Fruit fly (Drosophila melanogaster) whole organism, adult: ENCODE results near the gene spz4.

Experiments used
- CG11617 ChIP-seq: fragments of 200-800 bp; sonication (Bioruptor generic); optimal IDR thresholded peaks from 2 replicates; lab custom pipeline; 2017; ENCODE audit warnings: mild to moderate bottlenecking, missing biosample characterization, missing genetic modification reagents, missing genetic modification characterization
- CG12768 ChIP-seq: fragments of 200-800 bp; sonication (Bioruptor generic); optimal IDR thresholded peaks from 2 replicates; lab custom pipeline; 2017; ENCODE audit warnings: missing biosample characterization, missing genetic modification characterization, mild to moderate bottlenecking, moderate library complexity, missing genetic modification reagents
- CG14711 ChIP-seq: fragments of 200-800 bp; sonication (Bioruptor generic); optimal IDR thresholded peaks from 2 replicates; lab custom pipeline; 2018; ENCODE audit warnings: missing biosample characterization, mild to moderate bottlenecking, missing genetic modification characterization, moderate library complexity
- CG1620 ChIP-seq: fragments of 200-800 bp; sonication (Bioruptor generic); optimal IDR thresholded peaks from 2 replicates; lab custom pipeline; 2016; ENCODE audit warnings: missing biosample characterization, missing genetic modification characterization
- CG33017 ChIP-seq: fragments of 200-800 bp; sonication (Bioruptor generic); optimal IDR thresholded peaks from 2 replicates; lab custom pipeline; 2018; ENCODE audit warnings: missing biosample characterization, mild to moderate bottlenecking, missing genetic modification characterization, moderate library complexity
- CG5204 ChIP-seq: fragments of 200-800 bp; sonication (Bioruptor generic); optimal IDR thresholded peaks from 2 replicates; lab custom pipeline; 2016; ENCODE audit warnings: missing biosample characterization, missing genetic modification characterization
- CG7045 ChIP-seq: fragments of 200-800 bp; sonication (Bioruptor generic); optimal IDR thresholded peaks from 2 replicates; lab custom pipeline; 2017; ENCODE audit warnings: missing biosample characterization, mild to moderate bottlenecking, missing genetic modification characterization
- CG7101 ChIP-seq: fragments of 200-800 bp; sonication (Bioruptor generic); optimal IDR thresholded peaks from 2 replicates; lab custom pipeline; 2018; ENCODE audit warnings: missing biosample characterization, mild to moderate bottlenecking, missing genetic modification characterization, moderate library complexity
- Clk ChIP-seq: fragments of 200-800 bp; sonication (Bioruptor generic); optimal IDR thresholded peaks from 2 replicates; lab custom pipeline; 2017; ENCODE audit warnings: missing biosample characterization, missing genetic modification characterization
- Crg-1 ChIP-seq: fragments of 200-800 bp; sonication (Bioruptor generic); optimal IDR thresholded peaks from 2 replicates; lab custom pipeline; 2016; ENCODE audit warnings: missing biosample characterization, missing genetic modification characterization
- Hr96 ChIP-seq: fragments of 200-800 bp; sonication (Bioruptor generic); optimal IDR thresholded peaks from 2 replicates; lab custom pipeline; 2016; ENCODE audit warnings: missing biosample characterization, missing genetic modification characterization
- Mnt ChIP-seq: fragments of 200-800 bp; sonication (Bioruptor generic); optimal IDR thresholded peaks from 2 replicates; lab custom pipeline; 2016; ENCODE audit warnings: missing biosample characterization, mild to moderate bottlenecking, missing genetic modification characterization
- bab1 ChIP-seq: fragments of 200-800 bp; sonication (Bioruptor generic); optimal IDR thresholded peaks from 3 replicates; lab custom pipeline; 2019; ENCODE audit warnings: missing biosample characterization, mild to moderate bottlenecking, missing genetic modification characterization, moderate library complexity
- cic ChIP-seq: fragments of 200-800 bp; sonication (Bioruptor generic); optimal IDR thresholded peaks from 2 replicates; lab custom pipeline; 2017; ENCODE audit warnings: missing biosample characterization, mild to moderate bottlenecking, missing genetic modification characterization, moderate library complexity
- cnc ChIP-seq, 2 experiments: fragments of >200 bp; optimal IDR thresholded peaks; 2 replicates each; lab custom pipeline; 2017
- kay ChIP-seq: fragments of 200-800 bp; sonication (Bioruptor generic); peaks from one replicate; lab custom pipeline; 2016; ENCODE audit warnings: missing biosample characterization, missing genetic modification characterization, borderline replicate concordance
- ovo ChIP-seq: fragments of 200-800 bp; sonication (Bioruptor generic); optimal IDR thresholded peaks from 2 replicates; lab custom pipeline; 2016; ENCODE audit warnings: missing biosample characterization, missing genetic modification characterization
- pad ChIP-seq: fragments of 200-800 bp; sonication (Bioruptor generic); optimal IDR thresholded peaks from 3 replicates; lab custom pipeline; 2017; ENCODE audit warnings: missing biosample characterization, missing genetic modification characterization, mild to moderate bottlenecking, moderate library complexity, missing genetic modification reagents
- tj ChIP-seq: fragments of 200-800 bp; sonication (Bioruptor generic); optimal IDR thresholded peaks from 3 replicates; lab custom pipeline; 2017; ENCODE audit warnings: missing biosample characterization, mild to moderate bottlenecking, missing genetic modification characterization, moderate library complexity
- toe ChIP-seq: fragments of 200-800 bp; sonication (Bioruptor generic); optimal IDR thresholded peaks from 2 replicates; lab custom pipeline; 2016; ENCODE audit warnings: missing biosample characterization, missing genetic modification characterization

spz4 gene

dm6 chr2L:11471979-11472514, 29.5 kb upstream of the spz4 start:
- no peak for TF ChIP-seq CG5204 (GFP tag; lab: Kevin White, UChicago)
- no peak for TF ChIP-seq Clk (GFP tag; lab: Kevin White, UChicago)
- no peak for TF ChIP-seq toe (GFP tag; lab: Kevin White, UChicago)
- TF ChIP-seq CG1620 (GFP tag; lab: Kevin White, UChicago) = no peak

dm6 chr2L:11474960-11475359, 26.6 kb upstream of the spz4 start:
- no peak for TF ChIP-seq CG1620 (GFP tag; lab: Kevin White, UChicago)
- no peak for TF ChIP-seq CG7045 (GFP tag; lab: Kevin White, UChicago)
- no peak for TF ChIP-seq CG11617
- TF ChIP-seq bab1 (GFP tag; lab: Kevin White, UChicago) = no peak
- TF ChIP-seq cic = no peak
- no peak for TF ChIP-seq CG33017 (tag; lab: Kevin White, UChicago)
- no peak for TF ChIP-seq CG5204 (GFP tag; lab: Kevin White, UChicago)
- TF ChIP-seq CG12768 (GFP tag; lab: Kevin White, UChicago) = no peak

dm6 chr2L:11484407-11484806, 17.1 kb upstream of the spz4 start, which contains the start of the genes CG43355 and sala:
CG43355 (plus strand) TSS chr2L:11484707.
sala (plus strand) TSS chr2L:11484707.
- TF ChIP-seq ovo (GFP tag; lab: Kevin White, UChicago) (no peak), kay (GFP tag; lab: Kevin White, UChicago) (peak; percentile 61), CG7045 (GFP tag; lab: Kevin White, UChicago) (no peak), Hr96 (GFP tag; lab: Kevin White, UChicago) (no peak)

dm6 chr2L:11488465-11489037, 13.0 kb upstream of the spz4 start:
- no peak for TF ChIP-seq CG7045 (GFP tag; lab: Kevin White, UChicago)
- TF ChIP-seq toe (GFP tag; lab: Kevin White, UChicago) = no peak
- no peak for TF ChIP-seq CG14711
- TF ChIP-seq CG33017 (tag; lab: Kevin White, UChicago) = no peak
- no peak for TF ChIP-seq tj
- no peak for TF ChIP-seq kay (GFP tag; lab: Kevin White, UChicago)
- no peak for TF ChIP-seq CG11617
- no peak for TF ChIP-seq Clk (GFP tag; lab: Kevin White, UChicago)
- no peak for TF ChIP-seq ovo (GFP tag; lab: Kevin White, UChicago)
- no peak for TF ChIP-seq cnc (optimal IDR thresholded peaks at IDR 0.05; lab: Kevin White, UChicago)
- no peak for TF ChIP-seq Mnt
- no peak for TF ChIP-seq CG1620 (GFP tag; lab: Kevin White, UChicago)
- TF ChIP-seq Crg-1 (GFP tag; lab: Kevin White, UChicago) = no peak
- no peak for TF ChIP-seq cic

- TF ChIP-seq bab1 (GFP tag; lab: Kevin White, UChicago) = no peak
- no peak for TF ChIP-seq CG7045 (GFP tag; lab: Kevin White, UChicago)
- TF ChIP-seq Crg-1 (GFP tag; lab: Kevin White, UChicago) = no peak
- TF ChIP-seq ovo (GFP tag; lab: Kevin White, UChicago) = no peak
- no peak for TF ChIP-seq cnc (optimal IDR thresholded peaks at IDR 0.05; lab: Kevin White, UChicago)
- no peak for TF ChIP-seq Mnt
- TF ChIP-seq CG7101 (tag; lab: Kevin White, UChicago) = no peak
- no peak for TF ChIP-seq toe (GFP tag; lab: Kevin White, UChicago)
- no peak for TF ChIP-seq CG11617
- TF ChIP-seq cic = no peak
- TF ChIP-seq CG1620 (GFP tag; lab: Kevin White, UChicago) = no peak
- TF ChIP-seq Hr96 (GFP tag; lab: Kevin White, UChicago) = no peak
- no peak for TF ChIP-seq CG5204 (GFP tag; lab: Kevin White, UChicago)
- no peak for TF ChIP-seq kay (GFP tag; lab: Kevin White, UChicago)
- no peak for TF ChIP-seq CG14711
These were observed 7.6 kb upstream of the spz4 start for dm6 chr2L:11493933-11494332.

- TF ChIP-seq CG7101 (tag; lab: Kevin White, UChicago) (peak; percentile 22), cnc (optimal IDR thresholded peaks at IDR 0.05; lab: Kevin White, UChicago) (no peak), Mnt (peak; percentile 4), Clk (GFP tag; lab: Kevin White, UChicago) (no peak), CG7045 (GFP tag; lab: Kevin White, UChicago) (no peak), pad (GFP tag; lab: Kevin White, UChicago) (no peak), CG12768 (GFP tag; lab: Kevin White, UChicago) (no peak), Crg-1 (GFP tag; lab: Kevin White, UChicago) (peak; percentile 63), ovo (GFP tag; lab: Kevin White, UChicago) (no peak), CG1620 (GFP tag; lab: Kevin White, UChicago) (peak; percentile 39), toe (GFP tag; lab: Kevin White, UChicago) (peak; percentile 27), CG33017 (tag; lab: Kevin White, UChicago) (no peak), CG5204 (GFP tag; lab: Kevin White, UChicago) (peak; percentile 34), CG14711 (peak; percentile 22), kay (GFP tag; lab: Kevin White, UChicago) (no peak), CG11617 (no peak), tj (no peak), cic (no peak), bab1 (GFP tag; lab: Kevin White, UChicago) (peak; percentile 27), Hr96 (GFP tag; lab: Kevin White, UChicago) (no peak)
These were observed 2.7 kb upstream of the spz4 start, which contains the start of gene Cog8 for dm6 chr2L:11498839-11499238. Cog8 (minus strand) TSS chr2L:11498948.
